Fruit fly (Drosophila melanogaster) Kc167 (cell line): Measurements from ENCODE around the gene CDase.

Experiments used
- Myc ChIP-seq: fragments of >200 bp; optimal IDR thresholded peaks from 2 replicates; lab custom pipeline; 2017; ENCODE audit warnings: missing external identifiers
- psq ChIP-seq: fragments of >200 bp; optimal IDR thresholded peaks from 2 replicates; lab custom pipeline; 2017; ENCODE audit warnings: missing external identifiers
- ttk ChIP-seq: sonication (Bioruptor generic); optimal IDR thresholded peaks from 2 replicates; lab custom pipeline; 2017; ENCODE audit warnings: missing external identifiers

DNA sequence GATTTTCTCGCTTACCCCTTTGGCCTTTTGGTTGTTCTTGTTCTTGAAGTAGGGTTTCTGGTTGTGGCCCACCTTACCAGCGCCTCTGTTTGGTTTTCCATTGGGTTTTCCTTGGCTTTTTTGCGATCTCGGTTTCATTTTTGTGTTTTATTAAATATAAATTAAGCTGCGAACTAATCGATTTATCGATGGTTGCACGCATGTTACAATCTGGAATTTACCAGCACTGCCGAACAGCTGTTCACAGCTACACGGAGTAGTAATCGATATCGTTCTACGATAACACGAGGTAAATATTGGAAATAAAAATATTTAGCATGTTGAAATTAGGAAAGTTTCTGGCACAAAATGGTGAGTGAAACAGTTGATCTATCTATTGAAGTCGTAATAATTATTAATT is 35.6 kb upstream of the CDase start, which contains the start of the genes CG15535 and mRpS18C:
- TF ChIP-seq Myc, result no peak
- no peak for TF ChIP-seq psq (lab: Kevin White, UChicago)
- no peak for TF ChIP-seq ttk (lab: Kevin White, UChicago)
